Worm (Caenorhabditis elegans): ENCODE results near the gene paqr-1.

DNA sequence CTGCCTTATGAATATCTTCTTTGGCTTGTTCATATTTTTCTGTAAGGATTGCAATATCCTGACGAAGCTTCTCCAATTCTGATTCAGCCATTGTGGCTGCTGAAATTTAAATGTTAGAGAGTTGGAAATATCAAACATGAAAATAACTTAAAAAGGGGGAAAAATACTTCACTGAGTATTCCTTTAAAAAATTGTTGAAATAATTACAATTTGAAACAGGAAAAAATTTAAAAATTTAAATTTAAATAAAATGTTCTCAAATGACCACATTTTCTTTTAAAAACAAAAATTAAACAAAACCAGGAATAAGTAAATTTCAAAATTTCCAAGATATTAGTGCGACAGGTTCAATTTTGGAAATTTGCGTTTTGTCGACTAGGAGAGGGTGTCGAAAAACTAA is 17.0 kb upstream of the paqr-1 start, which contains the start of gene bicd-1:
- TF ChIP-seq snpc-4 (tag; optimal IDR thresholded peaks at IDR 0.05) (no peak), ztf-11 (tag; optimal IDR thresholded peaks at IDR 0.05) (no peak), nhr-28 (tag; optimal IDR thresholded peaks at IDR 0.05) (no peak), sem-2 (GFP tag; optimal IDR thresholded peaks at IDR 0.05) (no peak), ceh-43 (GFP tag; optimal IDR thresholded peaks at IDR 0.05) (no peak), mab-5 (tag; optimal IDR thresholded peaks at IDR 0.05) (no peak), lsy-2 (tag; optimal IDR thresholded peaks at IDR 0.05) (no peak), unc-39 (tag; optimal IDR thresholded peaks at IDR 0.05) (no peak), unc-62 (GFP tag; optimal IDR thresholded peaks at IDR 0.05) (no peak), mep-1 (tag; optimal IDR thresholded peaks at IDR 0.05) (no peak), nhr-76 (tag; optimal IDR thresholded peaks at IDR 0.05) (no peak), cnd-1 (tag; optimal IDR thresholded peaks at IDR 0.05) (no peak)

All from whole organism, mixed stage, embryonic.